Fruit fly (Drosophila melanogaster) whole organism, embryonic: Measurements from ENCODE around the gene Als2.

ENCODE experiments used
- Blimp-1 ChIP-seq: fragments of 200-800 bp; sonication (Bioruptor generic); optimal IDR thresholded peaks from 3 replicates; lab custom pipeline; 2018; ENCODE audit warnings: missing biosample characterization, missing genetic modification characterization, mild to moderate bottlenecking, moderate library complexity, missing genetic modification reagents
- CG10267 ChIP-seq: fragments of 200-800 bp; sonication (Bioruptor generic); optimal IDR thresholded peaks from 2 replicates; lab custom pipeline; 2018; ENCODE audit warnings: missing biosample characterization, mild to moderate bottlenecking, missing genetic modification characterization, moderate library complexity
- CG10959 ChIP-seq: fragments of 200-800 bp; sonication (Bioruptor generic); IDR thresholded peaks from 2 replicates; pipeline ENCODE4 v1.3.6; 2022; ENCODE audit warnings: missing biosample characterization, missing genetic modification characterization
- CG13296 ChIP-seq: fragments of 200-800 bp; sonication (Bioruptor generic); optimal IDR thresholded peaks from 3 replicates; lab custom pipeline; 2018; ENCODE audit warnings: missing biosample characterization, mild to moderate bottlenecking, missing genetic modification characterization
- CG13424 ChIP-seq: fragments of 200-800 bp; sonication (Bioruptor generic); optimal IDR thresholded peaks from 2 replicates; lab custom pipeline; 2019; ENCODE audit warnings: missing biosample characterization, mild to moderate bottlenecking, missing genetic modification characterization, moderate library complexity
- CG14710 ChIP-seq: fragments of 200-800 bp; sonication (Bioruptor generic); optimal IDR thresholded peaks from 3 replicates; lab custom pipeline; 2019; ENCODE audit warnings: missing biosample characterization, mild to moderate bottlenecking, missing genetic modification characterization, moderate library complexity
- CG1529 ChIP-seq: fragments of 200-800 bp; sonication (Bioruptor generic); optimal IDR thresholded peaks from 3 replicates; lab custom pipeline; 2018; ENCODE audit warnings: missing biosample characterization, missing genetic modification characterization
- CG15601 ChIP-seq: fragments of 200-800 bp; sonication (Bioruptor generic); optimal IDR thresholded peaks from 3 replicates; lab custom pipeline; 2019; ENCODE audit warnings: missing biosample characterization, mild to moderate bottlenecking, missing genetic modification characterization, moderate library complexity
- CG1603 ChIP-seq: fragments of 200-800 bp; sonication (Bioruptor generic); optimal IDR thresholded peaks from 2 replicates; lab custom pipeline; 2019; ENCODE audit warnings: missing biosample characterization, mild to moderate bottlenecking, missing genetic modification characterization, moderate library complexity
- CG17829 ChIP-seq: fragments of 200-800 bp; optimal IDR thresholded peaks from 2 replicates; lab custom pipeline; 2019; ENCODE audit warnings: missing biosample characterization, mild to moderate bottlenecking, missing genetic modification characterization, moderate library complexity
- CG2202 ChIP-seq: fragments of 200-800 bp; sonication (Bioruptor generic); optimal IDR thresholded peaks from 2 replicates; lab custom pipeline; 2018; ENCODE audit warnings: missing biosample characterization, mild to moderate bottlenecking, missing genetic modification characterization
- CG30403 ChIP-seq: fragments of 200-800 bp; sonication (Bioruptor generic); optimal IDR thresholded peaks from 3 replicates; lab custom pipeline; 2016; ENCODE audit warnings: missing biosample characterization, missing genetic modification characterization
- CG31441 ChIP-seq: fragments of 200-800 bp; sonication (Bioruptor generic); IDR thresholded peaks from 2 replicates; pipeline ENCODE4 v1.3.6; 2022; ENCODE audit warnings: missing biosample characterization, missing genetic modification characterization
- CG3726 ChIP-seq: fragments of 200-800 bp; sonication (Bioruptor generic); IDR thresholded peaks from 3 replicates; pipeline ENCODE4, ENCODE4 v1.3.6; 2022; ENCODE audit warnings: missing biosample characterization, missing genetic modification characterization
- CG4424 ChIP-seq: fragments of 200-800 bp; sonication (Bioruptor generic); optimal IDR thresholded peaks from 3 replicates; lab custom pipeline; 2016; ENCODE audit warnings: missing biosample characterization, missing genetic modification characterization
- CG4820 ChIP-seq: fragments of 200-800 bp; sonication (Bioruptor generic); optimal IDR thresholded peaks from 3 replicates; lab custom pipeline; 2016; ENCODE audit warnings: missing biosample characterization, missing genetic modification characterization
- CG5180 ChIP-seq: fragments of 200-800 bp; sonication (Bioruptor generic); optimal IDR thresholded peaks from 3 replicates; lab custom pipeline; 2017; ENCODE audit warnings: missing biosample characterization, missing genetic modification characterization, mild to moderate bottlenecking, moderate library complexity, missing genetic modification reagents
- CG5245 ChIP-seq: fragments of 200-800 bp; sonication (Bioruptor generic); optimal IDR thresholded peaks from 3 replicates; lab custom pipeline; 2016; ENCODE audit warnings: missing biosample characterization, missing genetic modification characterization
- CG8359 ChIP-seq: fragments of 200-800 bp; sonication (Bioruptor generic); optimal IDR thresholded peaks from 2 replicates; lab custom pipeline; 2017; ENCODE audit warnings: missing biosample characterization, mild to moderate bottlenecking, missing genetic modification characterization, borderline replicate concordance
- CG8924 ChIP-seq: fragments of 200-800 bp; optimal IDR thresholded peaks from 3 replicates; lab custom pipeline; 2019; ENCODE audit warnings: missing biosample characterization, mild to moderate bottlenecking, missing genetic modification characterization, moderate library complexity
- CG9727 ChIP-seq: fragments of 200-800 bp; sonication (Bioruptor generic); optimal IDR thresholded peaks from 3 replicates; lab custom pipeline; 2017; ENCODE audit warnings: missing biosample characterization, mild to moderate bottlenecking, missing genetic modification characterization
- Chrac-16 ChIP-seq: fragments of 200-800 bp; sonication (Bioruptor generic); optimal IDR thresholded peaks from 3 replicates; lab custom pipeline; 2016; ENCODE audit warnings: missing biosample characterization, missing genetic modification characterization
- ERR ChIP-seq: fragments of 200-800 bp; sonication (Bioruptor generic); optimal IDR thresholded peaks from 2 replicates; lab custom pipeline; 2016; ENCODE audit warnings: missing biosample characterization, missing genetic modification characterization
- Ets65A ChIP-seq: fragments of 200-800 bp; sonication (Bioruptor generic); peaks from one replicate; lab custom pipeline; 2016; ENCODE audit warnings: missing biosample characterization, missing genetic modification characterization
- HLH4C ChIP-seq: fragments of 200-800 bp; sonication (Bioruptor generic); IDR thresholded peaks from 3 replicates; pipeline ENCODE4 v1.3.6; 2022; ENCODE audit warnings: missing biosample characterization, missing genetic modification characterization; ENCODE audit not compliant: partially characterized antibody
- Hmr ChIP-seq: fragments of 200-800 bp; sonication (Bioruptor generic); optimal IDR thresholded peaks from 3 replicates; lab custom pipeline; 2017; ENCODE audit warnings: mild to moderate bottlenecking, missing biosample characterization, missing genetic modification reagents, missing genetic modification characterization
- Oaz ChIP-seq: fragments of 200-800 bp; sonication (Bioruptor generic); IDR thresholded peaks from 2 replicates; pipeline ENCODE4 v1.3.6; 2022; ENCODE audit warnings: missing biosample characterization, missing genetic modification characterization
- Spps ChIP-seq: fragments of 200-800 bp; sonication (Bioruptor generic); optimal IDR thresholded peaks from 2 replicates; lab custom pipeline; 2018; ENCODE audit warnings: missing biosample characterization, mild to moderate bottlenecking, missing genetic modification characterization
- az2 ChIP-seq: fragments of 200-800 bp; sonication (Bioruptor generic); optimal IDR thresholded peaks from 3 replicates; lab custom pipeline; 2016; ENCODE audit warnings: missing biosample characterization, missing genetic modification characterization
- bsh ChIP-seq, 2 experiments: fragments of 200-800 bp; sonication (Bioruptor generic); optimal IDR thresholded peaks; 2 replicates each; lab custom pipeline; 2017 to 2018; ENCODE audit warnings: mild to moderate bottlenecking in 2 of 2, missing biosample characterization in 2 of 2, missing genetic modification characterization in 2 of 2, moderate library complexity in 1 of 2
- fd96Cb ChIP-seq: fragments of 200-800 bp; sonication (Bioruptor generic); optimal IDR thresholded peaks from 2 replicates; lab custom pipeline; 2018; ENCODE audit warnings: missing biosample characterization, mild to moderate bottlenecking, missing genetic modification characterization, moderate library complexity
- gem ChIP-seq: fragments of 200-800 bp; sonication (Bioruptor generic); optimal IDR thresholded peaks from 2 replicates; lab custom pipeline; 2019; ENCODE audit warnings: missing biosample characterization, mild to moderate bottlenecking, missing genetic modification characterization, moderate library complexity
- grn ChIP-seq: fragments of 200-800 bp; sonication (Bioruptor generic); optimal IDR thresholded peaks from 3 replicates; lab custom pipeline; 2017; ENCODE audit warnings: missing biosample characterization, missing genetic modification characterization
- knrl ChIP-seq: fragments of 200-800 bp; sonication (Bioruptor generic); IDR thresholded peaks from 3 replicates; pipeline ENCODE4 v1.3.6; 2022; ENCODE audit warnings: missing biosample characterization, missing genetic modification characterization; ENCODE audit not compliant: partially characterized antibody
- lola ChIP-seq, 3 experiments: fragments of >200 bp in 2 of 3; fragments of 200-800 bp in 1 of 3; sonication (Bioruptor generic) in 1 of 3; optimal IDR thresholded peaks; 2 replicates each; lab custom pipeline; 2017 to 2019; ENCODE audit warnings: missing biosample characterization in 3 of 3, missing genetic modification characterization in 3 of 3, mild to moderate bottlenecking in 1 of 3, moderate library complexity in 1 of 3
- nerfin-1 ChIP-seq: fragments of 200-800 bp; sonication (Bioruptor generic); optimal IDR thresholded peaks from 3 replicates; lab custom pipeline; 2019; ENCODE audit warnings: missing biosample characterization, mild to moderate bottlenecking, missing genetic modification characterization, moderate library complexity
- nmo ChIP-seq: fragments of 200-800 bp; sonication (Bioruptor generic); optimal IDR thresholded peaks from 2 replicates; lab custom pipeline; 2018; ENCODE audit warnings: missing biosample characterization, mild to moderate bottlenecking, missing genetic modification characterization, moderate library complexity
- org-1 ChIP-seq: fragments of 200-800 bp; sonication (Bioruptor generic); optimal IDR thresholded peaks from 2 replicates; lab custom pipeline; 2017; ENCODE audit warnings: missing biosample characterization, missing genetic modification characterization
- phol ChIP-seq: fragments of 200-800 bp; sonication (Bioruptor generic); optimal IDR thresholded peaks from 3 replicates; lab custom pipeline; 2018; ENCODE audit warnings: missing biosample characterization, mild to moderate bottlenecking, missing genetic modification characterization, moderate library complexity
- psq ChIP-seq: fragments of 200-800 bp; sonication (Bioruptor generic); optimal IDR thresholded peaks from 2 replicates; lab custom pipeline; 2017; ENCODE audit warnings: missing biosample characterization, missing genetic modification characterization
- row ChIP-seq: fragments of 200-800 bp; sonication (Bioruptor generic); IDR thresholded peaks from 3 replicates; pipeline ENCODE4 v1.3.6; 2022; ENCODE audit warnings: missing biosample characterization, missing genetic modification characterization
- sc ChIP-seq, 3 experiments: fragments of >200 bp in 2 of 3; fragments of 200-800 bp in 1 of 3; sonication (Bioruptor generic) in 1 of 3; optimal IDR thresholded peaks; 2 replicates in 2 of 3; 3 replicates in 1 of 3; lab custom pipeline; 2017; ENCODE audit warnings: mild to moderate bottlenecking in 1 of 3, missing biosample characterization in 1 of 3, missing genetic modification characterization in 1 of 3, missing genetic modification reagents in 1 of 3
- slou ChIP-seq: fragments of 200-800 bp; sonication (Bioruptor generic); optimal IDR thresholded peaks from 3 replicates; lab custom pipeline; 2016; ENCODE audit warnings: missing biosample characterization, missing genetic modification characterization
- tap ChIP-seq: fragments of 200-800 bp; optimal IDR thresholded peaks from 3 replicates; lab custom pipeline; 2019; ENCODE audit warnings: missing biosample characterization, mild to moderate bottlenecking, missing genetic modification characterization, moderate library complexity
- tio ChIP-seq: fragments of 200-800 bp; sonication (Bioruptor generic); optimal IDR thresholded peaks from 2 replicates; lab custom pipeline; 2017; ENCODE audit warnings: missing biosample characterization, missing genetic modification characterization, inconsistent platforms
- trem ChIP-seq: fragments of 200-800 bp; optimal IDR thresholded peaks from 3 replicates; lab custom pipeline; 2019; ENCODE audit warnings: missing biosample characterization, mild to moderate bottlenecking, missing genetic modification characterization, moderate library complexity
- zen ChIP-seq: fragments of 200-800 bp; sonication (Bioruptor generic); optimal IDR thresholded peaks from 3 replicates; lab custom pipeline; 2018; ENCODE audit warnings: missing biosample characterization, mild to moderate bottlenecking, missing genetic modification characterization, moderate library complexity

The Als2 gene

DNA sequence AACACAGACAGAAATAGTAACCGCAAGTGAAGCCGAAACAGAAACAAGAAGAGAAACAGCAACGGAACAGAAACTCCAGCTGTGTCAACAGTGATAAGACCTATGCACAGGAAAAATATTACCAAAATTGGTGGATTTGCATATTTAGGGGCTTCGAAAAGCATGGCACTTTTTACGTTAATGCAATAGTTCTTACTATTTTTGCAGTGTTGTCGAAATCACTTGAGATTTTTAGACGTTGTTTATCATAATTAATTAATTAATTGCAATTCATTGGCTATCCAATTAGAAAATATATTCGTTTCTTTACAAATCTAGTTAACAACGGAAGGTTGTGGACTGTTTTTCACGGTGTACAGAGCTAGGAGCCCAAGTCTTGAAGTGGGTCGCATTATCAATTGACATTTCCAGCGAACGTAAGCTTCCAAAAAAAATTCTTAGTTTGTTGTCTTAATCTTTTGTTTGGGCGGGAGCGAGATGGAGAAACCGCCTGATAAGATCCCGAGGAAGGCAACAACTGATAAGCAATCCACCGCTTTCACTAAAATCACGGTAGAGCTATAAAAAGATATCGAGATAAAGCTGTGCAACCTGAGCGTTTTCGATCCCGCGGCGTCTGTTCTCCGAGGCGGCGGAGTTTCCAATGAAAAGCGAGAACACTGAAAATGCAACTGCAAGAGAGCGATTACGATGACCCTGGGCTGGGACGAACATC is 47.6 kb upstream of the Als2 start (continued):
- TF ChIP-seq lola (GFP tag; optimal IDR thresholded peaks at IDR 0.05; lab: Kevin White, UChicago) = peak in 1 of 3 experiments; percentile 70
- TF ChIP-seq slou = no peak
- TF ChIP-seq ERR (GFP tag; lab: Kevin White, UChicago) = no peak
- peak; percentile 58 for TF ChIP-seq Ets65A (GFP tag; lab: Kevin White, UChicago)
- TF ChIP-seq CG8359 (GFP tag; lab: Kevin White, UChicago) = peak; percentile 1
- TF ChIP-seq Blimp-1 (GFP tag; lab: Kevin White, UChicago) = peak; percentile 27
- peak; percentile 15 for TF ChIP-seq Chrac-16
- TF ChIP-seq CG4424 (GFP tag; lab: Kevin White, UChicago) = peak; percentile 23
- TF ChIP-seq Hmr (GFP tag; lab: Kevin White, UChicago) = no peak
- TF ChIP-seq trem (tag; lab: Kevin White, UChicago) = peak; percentile 10
- TF ChIP-seq gem (tag; lab: Kevin White, UChicago) = peak; percentile 66
- TF ChIP-seq CG13424 = peak; percentile 35
- TF ChIP-seq knrl = no peak
- no peak for TF ChIP-seq CG13296
- TF ChIP-seq tap (tag; lab: Kevin White, UChicago) = no peak
- no peak for TF ChIP-seq Spps (tag; lab: Kevin White, UChicago)
- TF ChIP-seq HLH4C (GFP tag; lab: Robert Waterston, UW) = no peak
- peak; percentile 2 for TF ChIP-seq CG2202 (tag; lab: Kevin White, UChicago)
- TF ChIP-seq nmo = peak; percentile 49
- TF ChIP-seq sc (optimal IDR thresholded peaks at IDR 0.05; lab: Kevin White, UChicago) = no peak
- peak; percentile 4 for TF ChIP-seq sc (GFP tag; optimal IDR thresholded peaks at IDR 0.05; lab: Kevin White, UChicago)
- TF ChIP-seq CG5245 (GFP tag; lab: Kevin White, UChicago) = no peak
- peak in 1 of 2 experiments; percentile 58 for TF ChIP-seq bsh (GFP tag; optimal IDR thresholded peaks at IDR 0.05; lab: Kevin White, UChicago)
- TF ChIP-seq CG3726 (GFP tag; lab: Robert Waterston, UW) = no peak
- peak; percentile 18 for TF ChIP-seq tio (GFP tag; lab: Kevin White, UChicago)
- peak; percentile 9 for TF ChIP-seq CG4820 (GFP tag; lab: Kevin White, UChicago)
- TF ChIP-seq CG5180 (GFP tag; lab: Kevin White, UChicago) = no peak
- no peak for TF ChIP-seq psq (GFP tag; lab: Kevin White, UChicago)
- no peak for TF ChIP-seq org-1 (GFP tag; lab: Kevin White, UChicago)
- TF ChIP-seq fd96Cb (tag; lab: Kevin White, UChicago) = peak; percentile 38
- peak; percentile 4 for TF ChIP-seq CG15601
- no peak for TF ChIP-seq Oaz
- peak; percentile 83 for TF ChIP-seq grn
- peak; percentile 38; the same call in 1 of the 2 replicates for TF ChIP-seq CG10959 (GFP tag; lab: Robert Waterston, UW)
- TF ChIP-seq CG10267 = peak; percentile 27
- TF ChIP-seq phol (tag; lab: Kevin White, UChicago) = peak; percentile 60
- peak; percentile 9 for TF ChIP-seq CG8924 (tag; lab: Kevin White, UChicago)
- no peak for TF ChIP-seq nerfin-1 (tag; lab: Kevin White, UChicago)
- TF ChIP-seq az2 = peak; percentile 9
- TF ChIP-seq CG9727 (GFP tag; lab: Kevin White, UChicago) = peak; percentile 29
- TF ChIP-seq CG31441 (GFP tag; lab: Robert Waterston, UW) = peak; percentile 44; the same call in 1 of the 2 replicates
- peak; percentile 22 for TF ChIP-seq CG1529 (GFP tag; lab: Kevin White, UChicago)
- peak; percentile 51 for TF ChIP-seq CG14710 (tag; lab: Kevin White, UChicago)
- peak; percentile 16 for TF ChIP-seq CG30403 (GFP tag; lab: Kevin White, UChicago)
- TF ChIP-seq row (GFP tag; lab: Robert Waterston, UW) = peak; percentile 40; the same call in 2 of the 3 replicates
- peak; percentile 16 for TF ChIP-seq zen
- peak; percentile 50 for TF ChIP-seq CG17829
- TF ChIP-seq CG1603 (tag; lab: Kevin White, UChicago) = peak; percentile 1
